Worm (Caenorhabditis elegans): ENCODE data around the gene Y32H12A.6.
A peak's percentile ranks its signal among the peaks of the same experiment; 100 is the strongest.

Y32H12A.6 gene

DNA sequence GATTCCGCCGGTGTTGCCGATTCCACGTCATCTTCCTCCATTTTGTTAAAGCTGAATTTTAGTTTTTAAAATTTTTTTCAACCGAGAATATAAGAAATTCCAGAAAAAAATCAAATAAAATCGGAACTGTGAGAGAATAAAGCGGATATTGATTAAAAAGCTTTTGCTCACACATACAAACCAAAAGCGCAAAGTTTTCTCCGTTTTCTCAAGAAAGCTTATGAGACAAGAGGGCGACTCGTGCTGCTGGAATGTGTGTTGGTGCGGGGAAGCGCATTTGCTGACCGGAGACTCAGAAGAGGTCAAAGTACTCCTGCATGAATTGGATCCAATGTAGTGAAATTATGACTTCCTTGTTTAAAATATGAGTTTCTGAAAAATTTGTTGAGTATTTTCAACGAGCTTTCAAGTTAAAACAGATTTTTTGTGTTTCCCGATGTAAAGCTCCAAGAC, 2.1 kb downstream of the Y32H12A.6 start, which contains the start of gene paqr-2 (continued):
- TF ChIP-seq nhr-12 (tag; optimal IDR thresholded peaks at IDR 0.05) (no peak), elt-2 (tag; optimal IDR thresholded peaks at IDR 0.05) (peak; percentile 3), aly-2 (tag; optimal IDR thresholded peaks at IDR 0.05) (no peak), mml-1 (tag; optimal IDR thresholded peaks at IDR 0.05) (no peak), elt-1 (tag; optimal IDR thresholded peaks at IDR 0.05) (no peak), egl-27 (tag; optimal IDR thresholded peaks at IDR 0.05) (no peak), jun-1 (tag; optimal IDR thresholded peaks at IDR 0.05) (no peak), nfya-1 (tag; optimal IDR thresholded peaks at IDR 0.05; ENCODE audit: insufficient read depth) (peak; percentile 44), nhr-77 (tag; optimal IDR thresholded peaks at IDR 0.05) (no peak), ztf-4 (tag; optimal IDR thresholded peaks at IDR 0.05) (no peak), snpc-4 (tag; optimal IDR thresholded peaks at IDR 0.05) (peak; percentile 2)

ce11 chrIII:5375001-5375532, 6.9 kb downstream of the Y32H12A.6 start:
- TF ChIP-seq unc-39 (tag; optimal IDR thresholded peaks at IDR 0.05), result no peak
- TF ChIP-seq elt-2 (tag; optimal IDR thresholded peaks at IDR 0.05), result no peak
- peak; percentile 16 for TF ChIP-seq pha-4 (tag; optimal IDR thresholded peaks at IDR 0.05)
- peak; percentile 19 for TF ChIP-seq nfya-1 (tag; optimal IDR thresholded peaks at IDR 0.05; ENCODE audit: insufficient read depth)
- TF ChIP-seq snpc-4 (tag; optimal IDR thresholded peaks at IDR 0.05), result no peak

- TF ChIP-seq pqm-1 (tag; optimal IDR thresholded peaks at IDR 0.05), result no peak
- no peak for TF ChIP-seq elt-2 (tag; optimal IDR thresholded peaks at IDR 0.05)
- TF ChIP-seq ztf-4 (tag; optimal IDR thresholded peaks at IDR 0.05), result no peak
- TF ChIP-seq ama-1 (optimal IDR thresholded peaks at IDR 0.05), result peak; percentile 34
- TF ChIP-seq ZK546.5 (tag; optimal IDR thresholded peaks at IDR 0.05), result no peak
- TF ChIP-seq tbx-2 (tag; optimal IDR thresholded peaks at IDR 0.05), result no peak
- no peak for TF ChIP-seq fkh-2 (tag; optimal IDR thresholded peaks at IDR 0.05)
- TF ChIP-seq nhr-25 (tag; optimal IDR thresholded peaks at IDR 0.05), result peak; percentile 5
- no peak for TF ChIP-seq nhr-12 (tag; optimal IDR thresholded peaks at IDR 0.05)
These were observed 8.3 kb downstream of the Y32H12A.6 start for ce11 chrIII:5373715-5374114.

DNA sequence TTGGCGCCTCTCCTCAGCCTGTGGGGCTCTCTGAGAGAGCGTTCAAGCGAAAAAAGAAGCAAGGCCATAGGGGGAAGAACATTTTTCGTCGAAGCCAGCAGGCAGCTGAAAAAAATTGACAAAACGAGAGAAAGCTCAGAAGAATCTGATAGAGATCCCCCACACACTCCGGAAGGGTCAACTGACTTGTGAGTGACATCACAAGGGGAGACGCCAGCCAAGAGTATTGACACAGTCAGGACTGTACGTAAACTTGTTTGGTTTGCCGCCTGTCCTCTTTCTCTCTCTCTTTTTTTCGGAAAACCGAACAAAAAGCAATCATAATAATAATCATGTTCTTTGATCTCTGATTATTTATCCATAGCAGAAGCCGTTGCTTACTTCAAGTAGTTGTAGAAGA, 9.1 kb downstream of the Y32H12A.6 start:
- TF ChIP-seq fos-1 (tag; optimal IDR thresholded peaks at IDR 0.05), result no peak
- no peak for TF ChIP-seq aly-2 (tag; optimal IDR thresholded peaks at IDR 0.05)
- no peak for TF ChIP-seq nhr-237 (tag; optimal IDR thresholded peaks at IDR 0.05)
- TF ChIP-seq nhr-76 (tag; optimal IDR thresholded peaks at IDR 0.05), result no peak
- TF ChIP-seq unc-62 (GFP tag; optimal IDR thresholded peaks at IDR 0.05), result no peak
- no peak for TF ChIP-seq pqm-1 (tag; optimal IDR thresholded peaks at IDR 0.05)
- no peak for TF ChIP-seq nhr-12 (tag; optimal IDR thresholded peaks at IDR 0.05)
- TF ChIP-seq ztf-4 (tag; optimal IDR thresholded peaks at IDR 0.05), result no peak
- peak; percentile 31 for TF ChIP-seq fkh-10 (GFP tag; optimal IDR thresholded peaks at IDR 0.05)
- TF ChIP-seq nhr-43 (tag; optimal IDR thresholded peaks at IDR 0.05; ENCODE audit: poor library complexity, severe bottlenecking), result peak; percentile 8
- no peak for TF ChIP-seq R02D3.7 (tag; optimal IDR thresholded peaks at IDR 0.05)
- TF ChIP-seq nhr-23 (tag; optimal IDR thresholded peaks at IDR 0.05), result no peak
- no peak for TF ChIP-seq lsy-12 (tag; optimal IDR thresholded peaks at IDR 0.05)
- peak; percentile 90 for TF ChIP-seq pha-4 (tag; optimal IDR thresholded peaks at IDR 0.05)
- TF ChIP-seq ama-1 (optimal IDR thresholded peaks at IDR 0.05), result peak; percentile 66
- TF ChIP-seq mdl-1 (tag; optimal IDR thresholded peaks at IDR 0.05), result no peak

ce11 chrIII:5371226-5371926, 10.6 kb downstream of the Y32H12A.6 start, which contains the start of gene szy-2:
Gene szy-2, minus strand, starts transcription at chrIII:5371276.
- TF ChIP-seq lin-39 (tag; optimal IDR thresholded peaks at IDR 0.05) (peak; percentile 64), unc-62 (GFP tag; optimal IDR thresholded peaks at IDR 0.05) (no peak)

Measured in whole organism, L3 larva.